Fruit fly (Drosophila melanogaster) whole organism, prepupa: Measurements from ENCODE around the gene CG11964.

ENCODE experiments used
- Blimp-1 ChIP-seq: fragments of 200-800 bp; sonication (Bioruptor generic); optimal IDR thresholded peaks from 3 replicates; lab custom pipeline; 2017; ENCODE audit warnings: missing biosample characterization, missing genetic modification characterization, mild to moderate bottlenecking, moderate library complexity, missing genetic modification reagents
- CG10631 ChIP-seq: fragments of 200-800 bp; sonication (Bioruptor generic); optimal IDR thresholded peaks from 2 replicates; lab custom pipeline; 2016; ENCODE audit warnings: missing biosample characterization, missing genetic modification characterization
- CG10669 ChIP-seq: fragments of 200-800 bp; sonication (Bioruptor generic); optimal IDR thresholded peaks from 3 replicates; lab custom pipeline; 2018; ENCODE audit warnings: missing biosample characterization, mild to moderate bottlenecking, missing genetic modification characterization, moderate library complexity
- CG11762 ChIP-seq: fragments of 200-800 bp; sonication (Bioruptor generic); optimal IDR thresholded peaks from 3 replicates; lab custom pipeline; 2016; ENCODE audit warnings: missing biosample characterization, missing genetic modification characterization; ENCODE audit not compliant: insufficient read depth
- CG11902 ChIP-seq: fragments of 200-800 bp; sonication (Bioruptor generic); optimal IDR thresholded peaks from 3 replicates; lab custom pipeline; 2016; ENCODE audit warnings: missing biosample characterization, missing genetic modification characterization
- CG15336 ChIP-seq: fragments of 200-800 bp; sonication (Bioruptor generic); IDR thresholded peaks from 2 replicates; pipeline ENCODE4 v1.3.6; 2022; ENCODE audit warnings: missing biosample characterization, missing genetic modification characterization
- CG1621 ChIP-seq: fragments of 200-800 bp; sonication (Bioruptor generic); optimal IDR thresholded peaks from 3 replicates; lab custom pipeline; 2018; ENCODE audit warnings: missing biosample characterization, mild to moderate bottlenecking, missing genetic modification characterization
- CG31627 ChIP-seq: fragments of 200-800 bp; sonication (Bioruptor generic); optimal IDR thresholded peaks from 3 replicates; lab custom pipeline; 2016; ENCODE audit warnings: missing biosample characterization, missing genetic modification characterization
- CG34406 ChIP-seq: fragments of 200-800 bp; sonication (Bioruptor generic); optimal IDR thresholded peaks from 3 replicates; lab custom pipeline; 2016; ENCODE audit warnings: missing biosample characterization, missing genetic modification characterization
- CG3919 ChIP-seq: fragments of 200-800 bp; sonication (Bioruptor generic); optimal IDR thresholded peaks from 3 replicates; lab custom pipeline; 2016; ENCODE audit warnings: missing biosample characterization, missing genetic modification characterization
- CG6163 ChIP-seq: fragments of 200-800 bp; sonication (Bioruptor generic); IDR thresholded peaks from 3 replicates; pipeline ENCODE4 v1.3.6; 2022; ENCODE audit warnings: missing biosample characterization, missing genetic modification characterization
- CG6276 ChIP-seq: fragments of 200-800 bp; sonication (Bioruptor generic); optimal IDR thresholded peaks from 2 replicates; lab custom pipeline; 2017; ENCODE audit warnings: missing biosample characterization, mild to moderate bottlenecking, missing genetic modification characterization
- CG6792 ChIP-seq: fragments of 200-800 bp; sonication (Bioruptor generic); optimal IDR thresholded peaks from 3 replicates; lab custom pipeline; 2016; ENCODE audit warnings: missing biosample characterization, missing genetic modification characterization
- CG6808 ChIP-seq: fragments of 200-800 bp; sonication (Bioruptor generic); optimal IDR thresholded peaks from 3 replicates; lab custom pipeline; 2017; ENCODE audit warnings: missing biosample characterization, missing genetic modification characterization, mild to moderate bottlenecking, moderate library complexity, missing genetic modification reagents
- CG7368 ChIP-seq: fragments of 200-800 bp; sonication (Bioruptor generic); optimal IDR thresholded peaks from 3 replicates; lab custom pipeline; 2016; ENCODE audit warnings: missing biosample characterization, missing genetic modification characterization
- CG8119 ChIP-seq: fragments of 200-800 bp; sonication (Bioruptor generic); IDR thresholded peaks from 3 replicates; pipeline ENCODE4 v1.3.6; 2022; ENCODE audit warnings: missing biosample characterization, missing genetic modification characterization
- CG8632 ChIP-seq: fragments of 200-800 bp; sonication (Bioruptor generic); optimal IDR thresholded peaks from 3 replicates; lab custom pipeline; 2016; ENCODE audit warnings: missing biosample characterization, missing genetic modification characterization
- Eip75B ChIP-seq: fragments of 200-800 bp; sonication (Bioruptor generic); optimal IDR thresholded peaks from 3 replicates; lab custom pipeline; 2016; ENCODE audit warnings: missing biosample characterization, missing genetic modification characterization
- Eip78C ChIP-seq: fragments of 200-800 bp; sonication (Bioruptor generic); peaks from one replicate; lab custom pipeline; 2016; ENCODE audit warnings: missing biosample characterization, missing genetic modification characterization
- Eip93F ChIP-seq: fragments of 200-800 bp; sonication (Bioruptor generic); optimal IDR thresholded peaks from 2 replicates; lab custom pipeline; 2016; ENCODE audit warnings: missing biosample characterization, mild to moderate bottlenecking, missing genetic modification characterization
- Ets21C ChIP-seq: fragments of 200-800 bp; sonication (Bioruptor generic); optimal IDR thresholded peaks from 3 replicates; lab custom pipeline; 2016; ENCODE audit warnings: missing biosample characterization, missing genetic modification characterization
- Ets96B ChIP-seq: fragments of 200-800 bp; optimal IDR thresholded peaks from 2 replicates; lab custom pipeline; 2019; ENCODE audit warnings: missing biosample characterization, mild to moderate bottlenecking, missing genetic modification characterization, moderate library complexity
- Hr38 ChIP-seq: sonication (Bioruptor generic); optimal IDR thresholded peaks from 2 replicates; lab custom pipeline; 2016; ENCODE audit warnings: missing biosample characterization, missing genetic modification characterization
- Hr39 ChIP-seq: fragments of 200-800 bp; sonication (Bioruptor generic); optimal IDR thresholded peaks from 2 replicates; lab custom pipeline; 2016; ENCODE audit warnings: missing biosample characterization, missing genetic modification characterization
- Met ChIP-seq: fragments of 200-800 bp; sonication (Bioruptor generic); optimal IDR thresholded peaks from 3 replicates; lab custom pipeline; 2016; ENCODE audit warnings: missing biosample characterization, missing genetic modification characterization
- OdsH ChIP-seq: fragments of 200-800 bp; sonication (Bioruptor generic); optimal IDR thresholded peaks from 3 replicates; lab custom pipeline; 2016; ENCODE audit warnings: missing biosample characterization, missing genetic modification characterization
- Smox ChIP-seq: fragments of 200-800 bp; sonication (Bioruptor generic); optimal IDR thresholded peaks from 3 replicates; lab custom pipeline; 2016; ENCODE audit warnings: missing biosample characterization, missing genetic modification characterization
- Sox14 ChIP-seq: fragments of 200-800 bp; sonication (Bioruptor generic); optimal IDR thresholded peaks from 3 replicates; lab custom pipeline; 2016; ENCODE audit warnings: missing biosample characterization, missing genetic modification characterization
- Sox15 ChIP-seq: fragments of 200-800 bp; sonication (Bioruptor generic); optimal IDR thresholded peaks from 3 replicates; lab custom pipeline; 2016; ENCODE audit warnings: missing biosample characterization, missing genetic modification characterization
- achi ChIP-seq: fragments of 200-800 bp; sonication (Bioruptor generic); optimal IDR thresholded peaks from 3 replicates; lab custom pipeline; 2016; ENCODE audit warnings: missing biosample characterization, missing genetic modification characterization
- acj6 ChIP-seq: fragments of 200-800 bp; sonication (Bioruptor generic); optimal IDR thresholded peaks from 3 replicates; lab custom pipeline; 2016; ENCODE audit warnings: missing biosample characterization, missing genetic modification characterization
- cyc ChIP-seq: fragments of 200-800 bp; sonication (Bioruptor generic); optimal IDR thresholded peaks from 3 replicates; lab custom pipeline; 2016; ENCODE audit warnings: missing biosample characterization, missing genetic modification characterization
- dac ChIP-seq: fragments of 200-800 bp; sonication (Bioruptor generic); optimal IDR thresholded peaks from 2 replicates; lab custom pipeline; 2017; ENCODE audit warnings: missing biosample characterization, mild to moderate bottlenecking, missing genetic modification characterization
- eg ChIP-seq: fragments of 200-800 bp; sonication (Bioruptor generic); IDR thresholded peaks from 3 replicates; pipeline ENCODE4 v1.3.6; 2022; ENCODE audit warnings: missing biosample characterization, missing genetic modification characterization
- esn ChIP-seq: fragments of 200-800 bp; sonication (Bioruptor generic); optimal IDR thresholded peaks from 2 replicates; lab custom pipeline; 2016; ENCODE audit warnings: missing biosample characterization, mild to moderate bottlenecking, missing genetic modification characterization, moderate library complexity
- fd59A ChIP-seq: fragments of 200-800 bp; sonication (Bioruptor generic); optimal IDR thresholded peaks from 2 replicates; lab custom pipeline; 2017; ENCODE audit warnings: missing biosample characterization, mild to moderate bottlenecking, missing genetic modification characterization, missing genetic modification reagents
- fd85E ChIP-seq: fragments of 200-800 bp; sonication (Bioruptor generic); optimal IDR thresholded peaks from 3 replicates; lab custom pipeline; 2016; ENCODE audit warnings: missing biosample characterization, missing genetic modification characterization
- fkh ChIP-seq: fragments of 200-800 bp; sonication (Bioruptor generic); optimal IDR thresholded peaks from 3 replicates; lab custom pipeline; 2017; ENCODE audit warnings: missing biosample characterization, mild to moderate bottlenecking, missing genetic modification characterization, moderate library complexity
- lz ChIP-seq: fragments of 200-800 bp; sonication (Bioruptor generic); optimal IDR thresholded peaks from 3 replicates; lab custom pipeline; 2016; ENCODE audit warnings: missing biosample characterization, missing genetic modification characterization
- net ChIP-seq: fragments of 200-800 bp; sonication (Bioruptor generic); optimal IDR thresholded peaks from 3 replicates; lab custom pipeline; 2016; ENCODE audit warnings: missing biosample characterization, missing genetic modification characterization
- pdm3 ChIP-seq: fragments of 200-800 bp; sonication (Bioruptor generic); optimal IDR thresholded peaks from 3 replicates; lab custom pipeline; 2016; ENCODE audit warnings: missing biosample characterization, missing genetic modification characterization
- salr ChIP-seq, 2 experiments: fragments of 200-800 bp; sonication (Bioruptor generic); optimal IDR thresholded peaks; 3 replicates each; lab custom pipeline; 2016 to 2018; ENCODE audit warnings: missing biosample characterization in 2 of 2, missing genetic modification characterization in 2 of 2, mild to moderate bottlenecking in 1 of 2
- spab ChIP-seq: fragments of 200-800 bp; sonication (Bioruptor generic); optimal IDR thresholded peaks from 2 replicates; lab custom pipeline; 2017; ENCODE audit warnings: missing biosample characterization, mild to moderate bottlenecking, missing genetic modification characterization, missing genetic modification reagents
- ss ChIP-seq, 2 experiments: fragments of 200-800 bp; sonication (Bioruptor generic); optimal IDR thresholded peaks; 2 replicates in 1 of 2; 3 replicates in 1 of 2; lab custom pipeline; 2017 to 2018; ENCODE audit warnings: mild to moderate bottlenecking in 2 of 2, missing biosample characterization in 2 of 2, missing genetic modification characterization in 2 of 2, moderate library complexity in 1 of 2
- svp ChIP-seq: fragments of 200-800 bp; sonication (Bioruptor generic); peaks from one replicate; lab custom pipeline; 2016; ENCODE audit warnings: missing biosample characterization, missing genetic modification characterization
- topi ChIP-seq: fragments of 200-800 bp; sonication (Bioruptor generic); optimal IDR thresholded peaks from 3 replicates; lab custom pipeline; 2016; ENCODE audit warnings: missing biosample characterization, missing genetic modification characterization
- vri ChIP-seq: fragments of 200-800 bp; sonication (Bioruptor generic); optimal IDR thresholded peaks from 3 replicates; lab custom pipeline; 2016; ENCODE audit warnings: missing biosample characterization, mild to moderate bottlenecking, missing genetic modification characterization

CG11964 gene

DNA sequence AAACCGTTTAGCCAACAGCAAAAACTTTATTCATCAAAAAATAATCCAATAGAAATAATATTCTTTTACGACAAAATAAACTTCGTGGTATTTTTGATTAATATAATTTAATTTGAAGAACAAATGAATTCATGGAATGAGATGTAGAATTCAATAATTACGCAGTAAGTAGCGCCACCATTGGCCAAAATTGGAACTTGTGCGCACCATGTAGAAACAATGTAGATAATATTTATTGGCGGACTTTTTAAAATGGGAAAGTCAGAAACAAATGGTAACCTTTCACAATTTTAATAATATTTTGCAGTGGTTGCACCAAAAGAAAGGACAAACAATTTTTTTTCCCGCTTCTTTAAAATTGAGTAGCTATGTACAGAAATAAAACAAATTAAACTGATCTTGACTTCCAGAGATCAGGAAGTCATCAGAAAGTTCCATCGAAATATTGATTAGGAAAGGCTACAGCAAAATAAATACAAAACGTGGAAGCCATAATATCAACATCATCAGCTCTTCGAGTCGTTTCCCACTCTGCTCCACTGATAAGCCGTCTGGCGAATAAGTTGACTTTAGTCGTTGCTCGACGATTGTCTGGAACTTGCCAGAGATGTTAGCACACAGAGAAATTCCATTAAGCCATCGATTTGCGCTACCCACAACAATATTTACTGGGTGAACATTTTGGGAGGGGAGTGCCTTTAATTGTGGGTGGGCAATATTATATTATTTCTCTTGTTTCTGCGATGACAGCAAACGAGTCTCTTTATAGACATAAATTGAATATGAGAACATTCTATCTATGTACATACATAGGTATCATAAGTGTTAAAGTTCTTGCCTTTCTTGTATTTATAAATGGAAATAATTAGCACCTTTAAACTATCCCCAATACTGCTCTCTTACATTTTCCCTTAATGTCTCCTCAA is 35.3 kb upstream of the CG11964 start (continued):
- TF ChIP-seq Eip75B (GFP tag; lab: Kevin White, UChicago) (no peak), CG10631 (GFP tag; lab: Kevin White, UChicago) (no peak), esn (peak; percentile 16), CG6808 (GFP tag; lab: Kevin White, UChicago) (peak; percentile 49), Ets96B (tag; lab: Kevin White, UChicago) (no peak), CG8119 (peak; percentile 38; the same call in 2 of the 3 replicates), acj6 (GFP tag; lab: Kevin White, UChicago) (no peak), Hr38 (no peak), achi (GFP tag; lab: Kevin White, UChicago) (no peak)

DNA sequence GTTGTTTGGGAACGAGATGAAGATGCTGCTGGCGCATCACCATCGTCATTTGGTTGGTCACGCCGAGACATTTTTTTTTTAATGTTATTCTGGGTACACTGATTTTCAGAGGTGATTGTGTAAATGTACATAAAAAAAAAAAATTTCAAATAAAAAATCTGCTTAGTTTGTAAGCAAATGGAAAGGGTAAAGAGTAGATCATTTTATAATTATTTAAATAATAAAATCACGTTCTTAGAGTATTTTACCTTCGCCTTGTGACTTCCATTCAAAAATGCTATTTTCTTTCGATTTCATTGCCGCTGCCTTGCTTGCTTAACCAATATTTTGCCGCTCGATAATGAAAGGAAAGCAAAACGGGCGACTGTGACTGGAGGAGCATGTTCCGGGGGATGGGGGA is 33.9 kb upstream of the CG11964 start:
- TF ChIP-seq CG11902 (GFP tag; lab: Kevin White, UChicago) (peak; percentile 79), CG1621 (tag; lab: Kevin White, UChicago) (no peak), net (GFP tag; lab: Kevin White, UChicago) (no peak), CG11762 (GFP tag; lab: Kevin White, UChicago) (peak; percentile 42), pdm3 (GFP tag; lab: Kevin White, UChicago) (peak; percentile 75), fd59A (GFP tag; lab: Kevin White, UChicago) (peak; percentile 16), eg (peak; percentile 56; the same call in 1 of the 3 replicates), CG10669 (GFP tag; lab: Kevin White, UChicago) (peak; percentile 37), CG8632 (GFP tag; lab: Kevin White, UChicago) (peak; percentile 84), dac (GFP tag; lab: Kevin White, UChicago) (no peak), spab (GFP tag; lab: Kevin White, UChicago) (peak; percentile 49), esn (peak; percentile 88), achi (GFP tag; lab: Kevin White, UChicago) (peak; percentile 76), Blimp-1 (peak; percentile 83), Sox15 (GFP tag; lab: Kevin White, UChicago) (peak; percentile 71), CG6276 (no peak), CG15336 (GFP tag; lab: Robert Waterston, UW) (peak; percentile 66), salr (GFP tag; optimal IDR thresholded peaks at IDR 0.05; lab: Kevin White, UChicago) (peak in 1 of 2 experiments; percentile 43), Hr38 (no peak), CG3919 (GFP tag; lab: Kevin White, UChicago) (peak; percentile 63), CG31627 (peak; percentile 69), Ets96B (tag; lab: Kevin White, UChicago) (peak; percentile 13), Met (GFP tag; lab: Kevin White, UChicago) (peak; percentile 84), Ets21C (GFP tag; lab: Kevin White, UChicago) (peak; percentile 69), CG34406 (GFP tag; lab: Kevin White, UChicago) (peak; percentile 90), fd85E (peak; percentile 40), Eip78C (peak; percentile 94), Hr39 (peak; percentile 64), fkh (GFP tag; lab: Kevin White, UChicago) (no peak), cyc (GFP tag; lab: Kevin White, UChicago) (peak; percentile 80), CG6163 (GFP tag; lab: Robert Waterston, UW) (peak; percentile 63; the same call in 2 of the 3 replicates), lz (peak; percentile 78), Eip93F (peak; percentile 55), CG8119 (peak; percentile 51; the same call in 2 of the 3 replicates), vri (GFP tag; lab: Kevin White, UChicago) (no peak), CG6792 (GFP tag; lab: Kevin White, UChicago) (peak; percentile 87), Sox14 (GFP tag; lab: Kevin White, UChicago) (peak; percentile 71), svp (peak; percentile 93), CG7368 (GFP tag; lab: Kevin White, UChicago) (peak; percentile 30), topi (GFP tag; lab: Kevin White, UChicago) (peak; percentile 84), ss (GFP tag; optimal IDR thresholded peaks at IDR 0.05; lab: Kevin White, UChicago) (peak in 1 of 2 experiments; percentile 27), Smox (GFP tag; lab: Kevin White, UChicago) (peak; percentile 86), OdsH (GFP tag; lab: Kevin White, UChicago) (peak; percentile 73)
